Fruit fly (Drosophila melanogaster) whole organism, prepupa: ENCODE measurements around the gene Sclp.

Experiments used
- Blimp-1 ChIP-seq: fragments of 200-800 bp; sonication (Bioruptor generic); optimal IDR thresholded peaks from 3 replicates; lab custom pipeline; 2017; ENCODE audit warnings: missing biosample characterization, missing genetic modification characterization, mild to moderate bottlenecking, moderate library complexity, missing genetic modification reagents
- CG11902 ChIP-seq: fragments of 200-800 bp; sonication (Bioruptor generic); optimal IDR thresholded peaks from 3 replicates; lab custom pipeline; 2016; ENCODE audit warnings: missing biosample characterization, missing genetic modification characterization
- CG16779 ChIP-seq: fragments of 200-800 bp; sonication (Bioruptor generic); optimal IDR thresholded peaks from 3 replicates; lab custom pipeline; 2017; ENCODE audit warnings: missing biosample characterization, mild to moderate bottlenecking, missing genetic modification characterization
- CG4318 ChIP-seq: fragments of 200-800 bp; sonication (Bioruptor generic); optimal IDR thresholded peaks from 3 replicates; lab custom pipeline; 2017; ENCODE audit warnings: missing biosample characterization, mild to moderate bottlenecking, missing genetic modification characterization
- CG6276 ChIP-seq: fragments of 200-800 bp; sonication (Bioruptor generic); optimal IDR thresholded peaks from 2 replicates; lab custom pipeline; 2017; ENCODE audit warnings: missing biosample characterization, mild to moderate bottlenecking, missing genetic modification characterization
- CG6792 ChIP-seq: fragments of 200-800 bp; sonication (Bioruptor generic); optimal IDR thresholded peaks from 3 replicates; lab custom pipeline; 2016; ENCODE audit warnings: missing biosample characterization, missing genetic modification characterization
- Gug ChIP-seq: fragments of 200-800 bp; sonication (Bioruptor generic); IDR thresholded peaks from 2 replicates; pipeline ENCODE4 v1.3.6; 2022; ENCODE audit warnings: missing biosample characterization, missing genetic modification characterization
- Lpt ChIP-seq: fragments of 200-800 bp; sonication (Bioruptor generic); optimal IDR thresholded peaks from 3 replicates; lab custom pipeline; 2016; ENCODE audit warnings: missing biosample characterization, missing genetic modification characterization
- achi ChIP-seq: fragments of 200-800 bp; sonication (Bioruptor generic); optimal IDR thresholded peaks from 3 replicates; lab custom pipeline; 2016; ENCODE audit warnings: missing biosample characterization, missing genetic modification characterization

- no peak for TF ChIP-seq CG6276 (GFP tag; lab: Kevin White, UChicago)
- no peak for TF ChIP-seq Gug
- TF ChIP-seq Blimp-1 (GFP tag; lab: Kevin White, UChicago) = no peak
- TF ChIP-seq CG11902 = no peak
- TF ChIP-seq achi (GFP tag; lab: Kevin White, UChicago) = no peak
- TF ChIP-seq Lpt (GFP tag; lab: Kevin White, UChicago) = no peak
- TF ChIP-seq CG6792 = no peak
- no peak for TF ChIP-seq CG4318 (GFP tag; lab: Kevin White, UChicago)
- TF ChIP-seq CG16779 = no peak
These were observed 17.6 kb downstream of the Sclp start, which contains the start of gene CG43156 for dm6 chrX:11906818-11907281.
